Fruit fly (Drosophila melanogaster) whole organism: ENCODE data around the gene Obp99a.

Source experiments
- CG8478 ChIP-seq: fragments of >200 bp; optimal IDR thresholded peaks from 2 replicates; lab custom pipeline; 2018; ENCODE audit warnings: inconsistent platforms
- Dll ChIP-seq: fragments of >200 bp; optimal IDR thresholded peaks from 2 replicates; lab custom pipeline; 2017
- EcR ChIP-seq, 2 experiments: fragments of >200 bp; optimal IDR thresholded peaks; 2 replicates each; lab custom pipeline; 2017; ENCODE audit warnings: missing biosample characterization in 2 of 2, missing genetic modification characterization in 2 of 2, missing genetic modification reagents in 2 of 2
- pan ChIP-seq: fragments of >200 bp; optimal IDR thresholded peaks from 2 replicates; lab custom pipeline; 2017
- psq ChIP-seq: fragments of >200 bp; optimal IDR thresholded peaks from 2 replicates; lab custom pipeline; 2017
- usp ChIP-seq: fragments of >200 bp; optimal IDR thresholded peaks from 2 replicates; lab custom pipeline; 2017; ENCODE audit warnings: missing biosample characterization, missing genetic modification characterization, mixed read lengths

DNA sequence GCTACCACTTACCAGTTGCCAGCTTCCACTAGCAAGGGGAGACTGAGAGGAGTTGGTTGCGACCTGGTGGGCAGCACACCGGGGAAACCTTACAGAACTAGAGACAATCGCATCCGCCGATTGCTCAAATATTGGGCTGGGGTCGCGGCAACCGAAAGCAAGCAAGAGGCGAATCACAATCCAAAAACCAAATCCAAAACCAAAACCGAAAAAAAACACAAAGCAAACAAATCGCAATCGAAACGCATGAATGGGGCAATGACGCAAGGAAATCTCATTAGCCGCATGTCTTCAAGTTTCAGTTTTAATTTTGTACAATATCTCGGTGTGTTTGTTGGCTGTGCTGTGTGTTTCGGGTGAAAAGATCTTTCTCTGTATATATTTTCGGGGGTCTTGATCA lies 17.8 kb downstream of the Obp99a start, which contains the start of gene Obp99c:
- no peak for TF ChIP-seq CG8478
- no peak for TF ChIP-seq usp (GFP tag; lab: Kevin White, UChicago)
- TF ChIP-seq pan (lab: Kevin White, UChicago): no peak
- no peak for TF ChIP-seq psq (lab: Kevin White, UChicago)
- TF ChIP-seq Dll (lab: Kevin White, UChicago): no peak
- TF ChIP-seq EcR (GFP tag; optimal IDR thresholded peaks at IDR 0.05; lab: Kevin White, UChicago): no peak
